Fruit fly (Drosophila melanogaster): ENCODE results near the gene Jig.

- no peak for TF ChIP-seq h (optimal IDR thresholded peaks at IDR 0.05)
- peak; percentile 64 for TF ChIP-seq Sin3A (optimal IDR thresholded peaks at IDR 0.05)
- TF ChIP-seq psq (optimal IDR thresholded peaks at IDR 0.05): no peak
- TF ChIP-seq ttk (optimal IDR thresholded peaks at IDR 0.05): no peak
- TF ChIP-seq insv (optimal IDR thresholded peaks at IDR 0.05): no peak
- TF ChIP-seq Myc (optimal IDR thresholded peaks at IDR 0.05): no peak
These were observed 49.4 kb upstream of the Jig start, which contains the start of the genes HtrA2 and mRpL11 for dm6 chr3R:14511123-14511908.

Measured in Kc167 (cell line).